Worm (Caenorhabditis elegans) whole organism, young adult: ENCODE results near the gene trd-1.

Experiments used
- B0336.3 ChIP-seq: fragments of 200-800 bp; sonication (Bioruptor generic); IDR thresholded peaks from 2 replicates; pipeline ENCODE4 v1.3.6; 2022; ENCODE audit warnings: missing genetic modification characterization, missing compliant biosample characterization
- C17E4.6 ChIP-seq: fragments of 200-800 bp; sonication (Bioruptor generic); IDR thresholded peaks from 2 replicates; pipeline ENCODE4 v1.3.6; 2022; ENCODE audit warnings: missing genetic modification reagents, missing genetic modification characterization, missing compliant biosample characterization
- D2030.7 ChIP-seq: fragments of 200-800 bp; sonication (Bioruptor generic); IDR thresholded peaks from 2 replicates; pipeline ENCODE4 v1.3.6; 2022; ENCODE audit warnings: missing genetic modification reagents, missing genetic modification characterization, missing compliant biosample characterization
- F10E7.11 ChIP-seq: sonication (generic microtip); optimal IDR thresholded peaks from 2 replicates; lab custom pipeline; 2017; ENCODE audit warnings: mild to moderate bottlenecking, missing genetic modification characterization, moderate library complexity, missing compliant biosample characterization
- F22D6.2 ChIP-seq: sonication (generic microtip); optimal IDR thresholded peaks from 2 replicates; lab custom pipeline; 2016; ENCODE audit warnings: mild to moderate bottlenecking, missing genetic modification characterization, missing compliant biosample characterization
- F37B4.10 ChIP-seq: fragments of 200-800 bp; sonication (Bioruptor generic); IDR thresholded peaks from 2 replicates; pipeline ENCODE4 v1.3.6; 2022; ENCODE audit warnings: missing genetic modification characterization, missing compliant biosample characterization
- F39B2.1 ChIP-seq: fragments of 200-800 bp; sonication (Bioruptor generic); IDR thresholded peaks from 2 replicates; pipeline ENCODE4 v1.3.6; 2022; ENCODE audit warnings: missing genetic modification reagents, missing genetic modification characterization, missing compliant biosample characterization
- F49E8.2 ChIP-seq: sonication (generic microtip); optimal IDR thresholded peaks from 3 replicates; lab custom pipeline; 2017; ENCODE audit warnings: missing genetic modification characterization, mild to moderate bottlenecking, missing compliant biosample characterization, antibody characterized with exemption, moderate library complexity; ENCODE audit not compliant: insufficient read depth
- F57A8.1 ChIP-seq: fragments of 200-800 bp; sonication (Bioruptor generic); optimal IDR thresholded peaks from 2 replicates; lab custom pipeline; 2018; ENCODE audit warnings: mild to moderate bottlenecking, missing genetic modification characterization, moderate library complexity, missing compliant biosample characterization
- F57C9.4 ChIP-seq: sonication (generic microtip); optimal IDR thresholded peaks from 2 replicates; lab custom pipeline; 2017; ENCODE audit warnings: mild to moderate bottlenecking, missing genetic modification characterization, missing compliant biosample characterization
- K11D2.4 ChIP-seq: fragments of 200-800 bp; sonication (Bioruptor generic); IDR thresholded peaks from 2 replicates; pipeline ENCODE4 v1.3.6; 2022; ENCODE audit warnings: missing genetic modification reagents, missing genetic modification characterization, missing compliant biosample characterization
- K12H6.12 ChIP-seq: fragments of 200-800 bp; sonication (Bioruptor generic); optimal IDR thresholded peaks from 2 replicates; lab custom pipeline; 2018; ENCODE audit warnings: mild to moderate bottlenecking, missing genetic modification characterization, missing compliant biosample characterization
- T26A5.8 ChIP-seq: sonication (generic microtip); optimal IDR thresholded peaks from 2 replicates; lab custom pipeline; 2016; ENCODE audit warnings: missing genetic modification characterization, missing compliant biosample characterization
- Y95B8A.8 ChIP-seq: fragments of 200-800 bp; sonication (Bioruptor generic); IDR thresholded peaks from 2 replicates; pipeline ENCODE4 v1.3.6; 2022; ENCODE audit warnings: missing genetic modification reagents, missing genetic modification characterization, missing compliant biosample characterization
- ZK185.1 ChIP-seq: sonication (generic microtip); optimal IDR thresholded peaks from 2 replicates; lab custom pipeline; 2016; ENCODE audit warnings: mild to moderate bottlenecking, missing genetic modification characterization, missing compliant biosample characterization; ENCODE audit not compliant: poor library complexity, severe bottlenecking
- atf-7 ChIP-seq: sonication (generic microtip); optimal IDR thresholded peaks from 2 replicates; lab custom pipeline; 2017; ENCODE audit warnings: mild to moderate bottlenecking, missing genetic modification characterization, missing compliant biosample characterization
- attf-3 ChIP-seq: fragments of 200-800 bp; sonication (Bioruptor generic); conservative IDR thresholded peaks from 2 replicates; pipeline ENCODE4 v1.3.6; 2022; ENCODE audit warnings: missing genetic modification reagents, missing genetic modification characterization, missing compliant biosample characterization
- attf-6 ChIP-seq: fragments of 200-800 bp; sonication (Bioruptor generic); IDR thresholded peaks from 2 replicates; pipeline ENCODE4 v1.3.6; 2022; ENCODE audit warnings: missing genetic modification reagents, missing genetic modification characterization, missing compliant biosample characterization
- bed-1 ChIP-seq: fragments of 200-800 bp; sonication (Bioruptor generic); IDR thresholded peaks from 2 replicates; pipeline ENCODE4 v1.3.6; 2022; ENCODE audit warnings: missing genetic modification reagents, missing genetic modification characterization, missing compliant biosample characterization
- cebp-1 ChIP-seq, 2 experiments: fragments of 200-800 bp in 1 of 2; sonication (Bioruptor generic) in 1 of 2; sonication (generic microtip) in 1 of 2; IDR thresholded peaks in 1 of 2; optimal IDR thresholded peaks in 1 of 2; 2 replicates each; pipeline versions ENCODE4 v1.3.6 to Lab custom; 2017 to 2022; ENCODE audit warnings: missing compliant biosample characterization in 2 of 2, missing genetic modification characterization in 2 of 2, mild to moderate bottlenecking in 1 of 2, missing genetic modification reagents in 1 of 2, moderate library complexity in 1 of 2
- ceh-100 ChIP-seq: fragments of 200-800 bp; sonication (Bioruptor generic); IDR thresholded peaks from 2 replicates; pipeline ENCODE4 v1.3.6; 2022; ENCODE audit warnings: missing genetic modification reagents, missing genetic modification characterization, missing compliant biosample characterization
- ceh-79 ChIP-seq: sonication (generic microtip); optimal IDR thresholded peaks from 2 replicates; lab custom pipeline; 2017; ENCODE audit warnings: mild to moderate bottlenecking, missing genetic modification characterization, missing compliant biosample characterization
- chd-7 ChIP-seq: sonication (generic microtip); optimal IDR thresholded peaks from 2 replicates; lab custom pipeline; 2016; ENCODE audit warnings: mild to moderate bottlenecking, missing genetic modification characterization, moderate library complexity, missing compliant biosample characterization
- die-1 ChIP-seq: sonication (generic microtip); optimal IDR thresholded peaks from 2 replicates; lab custom pipeline; 2016; ENCODE audit warnings: missing genotype, mild to moderate bottlenecking, missing genetic modification characterization, missing compliant biosample characterization
- dox-1 ChIP-seq: fragments of 200-800 bp; sonication (Bioruptor generic); IDR thresholded peaks from 2 replicates; pipeline ENCODE4 v1.3.6; 2022; ENCODE audit warnings: missing genetic modification reagents, missing genetic modification characterization, missing compliant biosample characterization
- dpff-1 ChIP-seq: sonication (generic microtip); optimal IDR thresholded peaks from 2 replicates; lab custom pipeline; 2017; ENCODE audit warnings: mild to moderate bottlenecking, missing genetic modification characterization, missing compliant biosample characterization
- egl-44 ChIP-seq: fragments of 200-800 bp; sonication (Bioruptor generic); IDR thresholded peaks from 2 replicates; pipeline ENCODE4 v1.3.6; 2022; ENCODE audit warnings: missing genetic modification reagents, missing genetic modification characterization, missing compliant biosample characterization
- fkh-3 ChIP-seq: sonication (generic microtip); optimal IDR thresholded peaks from 2 replicates; lab custom pipeline; 2016; ENCODE audit warnings: mild to moderate bottlenecking, missing genetic modification characterization, missing compliant biosample characterization
- hlh-12 ChIP-seq: sonication (generic microtip); optimal IDR thresholded peaks from 2 replicates; lab custom pipeline; 2016; ENCODE audit warnings: missing genetic modification characterization, missing compliant biosample characterization
- hlh-26 ChIP-seq: fragments of 200-800 bp; sonication (Bioruptor generic); conservative IDR thresholded peaks from 2 replicates; pipeline ENCODE4 v1.3.6; 2022; ENCODE audit warnings: missing genetic modification reagents, missing genetic modification characterization, missing compliant biosample characterization
- hmg-1.2 ChIP-seq: fragments of 200-800 bp; sonication (Bioruptor generic); IDR thresholded peaks from 2 replicates; pipeline ENCODE4 v1.3.6; 2022; ENCODE audit warnings: missing genetic modification reagents, missing genetic modification characterization, missing compliant biosample characterization
- lag-1 ChIP-seq: fragments of 200-800 bp; sonication (Bioruptor generic); IDR thresholded peaks from 2 replicates; pipeline ENCODE4 v1.3.6; 2022; ENCODE audit warnings: missing genetic modification reagents, missing genetic modification characterization, missing compliant biosample characterization
- lin-26 ChIP-seq: fragments of 200-800 bp; sonication (Bioruptor generic); IDR thresholded peaks from 2 replicates; pipeline ENCODE4 v1.3.6; 2022; ENCODE audit warnings: missing genetic modification reagents, missing genetic modification characterization, missing compliant biosample characterization
- lin-54 ChIP-seq: fragments of 200-800 bp; sonication (Bioruptor generic); optimal IDR thresholded peaks from 2 replicates; lab custom pipeline; 2018; ENCODE audit warnings: mild to moderate bottlenecking, missing genetic modification characterization, missing compliant biosample characterization
- madf-10 ChIP-seq: sonication (generic microtip); optimal IDR thresholded peaks from 2 replicates; lab custom pipeline; 2016; ENCODE audit warnings: mild to moderate bottlenecking, missing genetic modification characterization, missing compliant biosample characterization
- madf-8 ChIP-seq: fragments of 200-800 bp; sonication (Bioruptor generic); conservative IDR thresholded peaks from 2 replicates; pipeline ENCODE4 v1.3.6; 2022; ENCODE audit warnings: missing genetic modification reagents, missing genetic modification characterization, missing compliant biosample characterization
- mcd-1 ChIP-seq: fragments of 200-800 bp; sonication (Bioruptor generic); IDR thresholded peaks from 2 replicates; pipeline ENCODE4 v1.3.6; 2022; ENCODE audit warnings: missing genetic modification reagents, missing genetic modification characterization, missing compliant biosample characterization
- nhr-179 ChIP-seq: sonication (generic microtip); optimal IDR thresholded peaks from 2 replicates; lab custom pipeline; 2016; ENCODE audit warnings: mild to moderate bottlenecking, missing genetic modification characterization, missing compliant biosample characterization
- nhr-27 ChIP-seq: fragments of 200-800 bp; sonication (Bioruptor generic); optimal IDR thresholded peaks from 2 replicates; lab custom pipeline; 2018; ENCODE audit warnings: mild to moderate bottlenecking, missing genetic modification characterization, moderate library complexity, missing compliant biosample characterization
- nhr-80 ChIP-seq: sonication (generic microtip); optimal IDR thresholded peaks from 2 replicates; lab custom pipeline; 2016; ENCODE audit warnings: missing genetic modification characterization, missing compliant biosample characterization
- sdz-38 ChIP-seq: sonication (generic microtip); optimal IDR thresholded peaks from 2 replicates; lab custom pipeline; 2016; ENCODE audit warnings: missing genotype, missing genetic modification characterization, missing compliant biosample characterization
- snpc-3.4 ChIP-seq: sonication (generic microtip); optimal IDR thresholded peaks from 2 replicates; lab custom pipeline; 2017; ENCODE audit warnings: missing genetic modification characterization, mild to moderate bottlenecking, missing compliant biosample characterization, antibody characterized with exemption, moderate library complexity, missing genotype, missing genetic modification reagents
- snpc-4 ChIP-seq, 5 experiments: fragments of 150-350 bp in 1 of 5; sonication (generic microtip) in 4 of 5; optimal IDR thresholded peaks; 2 replicates each; lab custom pipeline; 2014 to 2018; ENCODE audit warnings: missing genetic modification characterization in 5 of 5, missing biosample characterization in 3 of 5, antibody characterized with exemption in 2 of 5, mild to moderate bottlenecking in 2 of 5, missing compliant biosample characterization in 2 of 5, missing genotype in 2 of 5, moderate library complexity in 2 of 5, missing genetic modification reagents in 1 of 5
- sptf-2 ChIP-seq: fragments of 200-800 bp; sonication (Bioruptor generic); optimal IDR thresholded peaks from 2 replicates; lab custom pipeline; 2018; ENCODE audit warnings: mild to moderate bottlenecking, missing genetic modification characterization, missing compliant biosample characterization
- unc-130 ChIP-seq: sonication (generic microtip); optimal IDR thresholded peaks from 2 replicates; lab custom pipeline; 2016; ENCODE audit warnings: missing genetic modification reagents, missing genetic modification characterization, missing compliant biosample characterization
- ztf-22 ChIP-seq: fragments of 200-800 bp; sonication (Bioruptor generic); optimal IDR thresholded peaks from 2 replicates; lab custom pipeline; 2018; ENCODE audit warnings: mild to moderate bottlenecking, missing genetic modification characterization, moderate library complexity, missing compliant biosample characterization
- ztf-6 ChIP-seq: fragments of 200-800 bp; sonication (Bioruptor generic); IDR thresholded peaks from 2 replicates; pipeline ENCODE4 v1.3.6; 2022; ENCODE audit warnings: missing genetic modification reagents, missing genetic modification characterization, missing compliant biosample characterization

trd-1 gene

ce11 chrIII:7376143-7376802 lies 9.8 kb upstream of the trd-1 start (continued):
- TF ChIP-seq Y95B8A.8 (no peak), lag-1 (GFP tag; lab: Robert Waterston, UW) (no peak), atf-7 (tag; lab: Kevin White, UChicago) (peak; percentile 97), cebp-1 (GFP tag; IDR thresholded peaks at IDR 0.05; lab: Robert Waterston, UW) (no peak), cebp-1 (tag; optimal IDR thresholded peaks at IDR 0.05; lab: Kevin White, UChicago) (peak; percentile 74), D2030.7 (GFP tag; lab: Robert Waterston, UW) (no peak), sptf-2 (GFP tag; lab: Kevin White, UChicago) (no peak), attf-3 (GFP tag; lab: Robert Waterston, UW) (no peak), snpc-4 (GFP tag; optimal IDR thresholded peaks at IDR 0.05; lab: Kevin White, UChicago) (no peak), snpc-4 (tag; optimal IDR thresholded peaks at IDR 0.05; lab: Kevin White, UChicago) (peak in 3 of 4 experiments; percentile 3 to 48 (median 21)), nhr-80 (tag; lab: Kevin White, UChicago) (peak; percentile 73), hlh-12 (tag; lab: Kevin White, UChicago) (no peak), unc-130 (GFP tag; lab: Kevin White, UChicago) (no peak), F22D6.2 (tag; lab: Kevin White, UChicago) (peak; percentile 3), fkh-3 (tag; lab: Kevin White, UChicago) (no peak), F57C9.4 (tag; lab: Kevin White, UChicago) (no peak), mcd-1 (GFP tag; lab: Robert Waterston, UW) (peak; percentile 48; the same call in 1 of the 2 replicates), lin-54 (GFP tag; lab: Kevin White, UChicago) (peak; percentile 11), F37B4.10 (GFP tag; lab: Robert Waterston, UW) (no peak), madf-10 (tag; lab: Kevin White, UChicago) (peak; percentile 69), dpff-1 (tag; lab: Kevin White, UChicago) (no peak), F49E8.2 (tag; lab: Kevin White, UChicago) (no peak), ceh-100 (GFP tag; lab: Robert Waterston, UW) (no peak), K12H6.12 (no peak), lin-26 (GFP tag; lab: Robert Waterston, UW) (0 out of 2 replicates have a peak, but pooled peaks have one; percentile 52), ztf-22 (GFP tag; lab: Kevin White, UChicago) (no peak), die-1 (tag; lab: Kevin White, UChicago) (peak; percentile 33), ztf-6 (no peak), ZK185.1 (tag; lab: Kevin White, UChicago) (peak; percentile 50), madf-8 (GFP tag; lab: Robert Waterston, UW) (no peak), K11D2.4 (GFP tag; lab: Robert Waterston, UW) (peak; percentile 63; the same call in 1 of the 2 replicates), ceh-79 (tag; lab: Kevin White, UChicago) (no peak), F57A8.1 (GFP tag; lab: Kevin White, UChicago) (no peak), C17E4.6 (GFP tag; lab: Robert Waterston, UW) (no peak), nhr-27 (tag; lab: Kevin White, UChicago) (no peak), T26A5.8 (no peak), dox-1 (GFP tag; lab: Robert Waterston, UW) (peak; percentile 56), egl-44 (GFP tag; lab: Robert Waterston, UW) (no peak), snpc-3.4 (tag; lab: Kevin White, UChicago) (no peak), F10E7.11 (no peak), hmg-1.2 (GFP tag; lab: Robert Waterston, UW) (peak; percentile 24; the same call in 1 of the 2 replicates), bed-1 (GFP tag; lab: Robert Waterston, UW) (no peak), attf-6 (GFP tag; lab: Robert Waterston, UW) (no peak), chd-7 (peak; percentile 80), nhr-179 (tag; lab: Kevin White, UChicago) (no peak), B0336.3 (GFP tag; lab: Robert Waterston, UW) (peak; percentile 64; the same call in 1 of the 2 replicates), sdz-38 (tag; lab: Kevin White, UChicago) (no peak), F39B2.1 (no peak), hlh-26 (GFP tag; lab: Robert Waterston, UW) (no peak)
